Fruit fly (Drosophila melanogaster) whole organism, prepupa: Measurements from ENCODE around the gene Sk1.
A peak's percentile ranks its signal among the peaks of the same experiment; 100 is the strongest.

Experiments used
- Blimp-1 ChIP-seq: fragments of 200-800 bp; sonication (Bioruptor generic); optimal IDR thresholded peaks from 3 replicates; lab custom pipeline; 2017; ENCODE audit warnings: missing biosample characterization, missing genetic modification characterization, mild to moderate bottlenecking, moderate library complexity, missing genetic modification reagents
- CG10669 ChIP-seq: fragments of 200-800 bp; sonication (Bioruptor generic); optimal IDR thresholded peaks from 3 replicates; lab custom pipeline; 2018; ENCODE audit warnings: missing biosample characterization, mild to moderate bottlenecking, missing genetic modification characterization, moderate library complexity
- CG11762 ChIP-seq: fragments of 200-800 bp; sonication (Bioruptor generic); optimal IDR thresholded peaks from 3 replicates; lab custom pipeline; 2016; ENCODE audit warnings: missing biosample characterization, missing genetic modification characterization; ENCODE audit not compliant: insufficient read depth
- CG15336 ChIP-seq: fragments of 200-800 bp; sonication (Bioruptor generic); IDR thresholded peaks from 2 replicates; pipeline ENCODE4 v1.3.6; 2022; ENCODE audit warnings: missing biosample characterization, missing genetic modification characterization
- CG1621 ChIP-seq: fragments of 200-800 bp; sonication (Bioruptor generic); optimal IDR thresholded peaks from 3 replicates; lab custom pipeline; 2018; ENCODE audit warnings: missing biosample characterization, mild to moderate bottlenecking, missing genetic modification characterization
- CG16779 ChIP-seq: fragments of 200-800 bp; sonication (Bioruptor generic); optimal IDR thresholded peaks from 3 replicates; lab custom pipeline; 2017; ENCODE audit warnings: missing biosample characterization, mild to moderate bottlenecking, missing genetic modification characterization
- CG3032 ChIP-seq: fragments of 200-800 bp; optimal IDR thresholded peaks from 2 replicates; lab custom pipeline; 2019; ENCODE audit warnings: missing biosample characterization, mild to moderate bottlenecking, missing genetic modification characterization, moderate library complexity
- CG31627 ChIP-seq: fragments of 200-800 bp; sonication (Bioruptor generic); optimal IDR thresholded peaks from 3 replicates; lab custom pipeline; 2016; ENCODE audit warnings: missing biosample characterization, missing genetic modification characterization
- CG32006 ChIP-seq: fragments of 200-800 bp; sonication (Bioruptor generic); optimal IDR thresholded peaks from 3 replicates; lab custom pipeline; 2017; ENCODE audit warnings: missing biosample characterization, mild to moderate bottlenecking, missing genetic modification characterization
- CG3919 ChIP-seq: fragments of 200-800 bp; sonication (Bioruptor generic); optimal IDR thresholded peaks from 3 replicates; lab custom pipeline; 2016; ENCODE audit warnings: missing biosample characterization, missing genetic modification characterization
- CG4318 ChIP-seq: fragments of 200-800 bp; sonication (Bioruptor generic); optimal IDR thresholded peaks from 3 replicates; lab custom pipeline; 2017; ENCODE audit warnings: missing biosample characterization, mild to moderate bottlenecking, missing genetic modification characterization
- CG6792 ChIP-seq: fragments of 200-800 bp; sonication (Bioruptor generic); optimal IDR thresholded peaks from 3 replicates; lab custom pipeline; 2016; ENCODE audit warnings: missing biosample characterization, missing genetic modification characterization
- CG6808 ChIP-seq: fragments of 200-800 bp; sonication (Bioruptor generic); optimal IDR thresholded peaks from 3 replicates; lab custom pipeline; 2017; ENCODE audit warnings: missing biosample characterization, missing genetic modification characterization, mild to moderate bottlenecking, moderate library complexity, missing genetic modification reagents
- CG6854 ChIP-seq: fragments of 200-800 bp; sonication (Bioruptor generic); optimal IDR thresholded peaks from 2 replicates; lab custom pipeline; 2017; ENCODE audit warnings: missing biosample characterization, mild to moderate bottlenecking, missing genetic modification characterization
- CG8119 ChIP-seq: fragments of 200-800 bp; sonication (Bioruptor generic); IDR thresholded peaks from 3 replicates; pipeline ENCODE4 v1.3.6; 2022; ENCODE audit warnings: missing biosample characterization, missing genetic modification characterization
- CG8319 ChIP-seq: fragments of 200-800 bp; sonication (Bioruptor generic); optimal IDR thresholded peaks from 3 replicates; lab custom pipeline; 2016; ENCODE audit warnings: missing biosample characterization, missing genetic modification characterization
- CG8632 ChIP-seq: fragments of 200-800 bp; sonication (Bioruptor generic); optimal IDR thresholded peaks from 3 replicates; lab custom pipeline; 2016; ENCODE audit warnings: missing biosample characterization, missing genetic modification characterization
- Eip75B ChIP-seq: fragments of 200-800 bp; sonication (Bioruptor generic); optimal IDR thresholded peaks from 3 replicates; lab custom pipeline; 2016; ENCODE audit warnings: missing biosample characterization, missing genetic modification characterization
- Eip78C ChIP-seq: fragments of 200-800 bp; sonication (Bioruptor generic); peaks from one replicate; lab custom pipeline; 2016; ENCODE audit warnings: missing biosample characterization, missing genetic modification characterization
- Ets21C ChIP-seq: fragments of 200-800 bp; sonication (Bioruptor generic); optimal IDR thresholded peaks from 3 replicates; lab custom pipeline; 2016; ENCODE audit warnings: missing biosample characterization, missing genetic modification characterization
- Gug ChIP-seq: fragments of 200-800 bp; sonication (Bioruptor generic); IDR thresholded peaks from 2 replicates; pipeline ENCODE4 v1.3.6; 2022; ENCODE audit warnings: missing biosample characterization, missing genetic modification characterization
- Hr38 ChIP-seq: sonication (Bioruptor generic); optimal IDR thresholded peaks from 2 replicates; lab custom pipeline; 2016; ENCODE audit warnings: missing biosample characterization, missing genetic modification characterization
- Hr39 ChIP-seq: fragments of 200-800 bp; sonication (Bioruptor generic); optimal IDR thresholded peaks from 2 replicates; lab custom pipeline; 2016; ENCODE audit warnings: missing biosample characterization, missing genetic modification characterization
- Lpt ChIP-seq: fragments of 200-800 bp; sonication (Bioruptor generic); optimal IDR thresholded peaks from 3 replicates; lab custom pipeline; 2016; ENCODE audit warnings: missing biosample characterization, missing genetic modification characterization
- Met ChIP-seq: fragments of 200-800 bp; sonication (Bioruptor generic); optimal IDR thresholded peaks from 3 replicates; lab custom pipeline; 2016; ENCODE audit warnings: missing biosample characterization, missing genetic modification characterization
- OdsH ChIP-seq: fragments of 200-800 bp; sonication (Bioruptor generic); optimal IDR thresholded peaks from 3 replicates; lab custom pipeline; 2016; ENCODE audit warnings: missing biosample characterization, missing genetic modification characterization
- Smox ChIP-seq: fragments of 200-800 bp; sonication (Bioruptor generic); optimal IDR thresholded peaks from 3 replicates; lab custom pipeline; 2016; ENCODE audit warnings: missing biosample characterization, missing genetic modification characterization
- Sox14 ChIP-seq: fragments of 200-800 bp; sonication (Bioruptor generic); optimal IDR thresholded peaks from 3 replicates; lab custom pipeline; 2016; ENCODE audit warnings: missing biosample characterization, missing genetic modification characterization
- Sox15 ChIP-seq: fragments of 200-800 bp; sonication (Bioruptor generic); optimal IDR thresholded peaks from 3 replicates; lab custom pipeline; 2016; ENCODE audit warnings: missing biosample characterization, missing genetic modification characterization
- achi ChIP-seq: fragments of 200-800 bp; sonication (Bioruptor generic); optimal IDR thresholded peaks from 3 replicates; lab custom pipeline; 2016; ENCODE audit warnings: missing biosample characterization, missing genetic modification characterization
- acj6 ChIP-seq: fragments of 200-800 bp; sonication (Bioruptor generic); optimal IDR thresholded peaks from 3 replicates; lab custom pipeline; 2016; ENCODE audit warnings: missing biosample characterization, missing genetic modification characterization
- cyc ChIP-seq: fragments of 200-800 bp; sonication (Bioruptor generic); optimal IDR thresholded peaks from 3 replicates; lab custom pipeline; 2016; ENCODE audit warnings: missing biosample characterization, missing genetic modification characterization
- dsx ChIP-seq: fragments of 200-800 bp; optimal IDR thresholded peaks from 3 replicates; lab custom pipeline; 2019; ENCODE audit warnings: missing biosample characterization, mild to moderate bottlenecking, missing genetic modification characterization, moderate library complexity; ENCODE audit not compliant: poor library complexity, severe bottlenecking
- eg ChIP-seq: fragments of 200-800 bp; sonication (Bioruptor generic); IDR thresholded peaks from 3 replicates; pipeline ENCODE4 v1.3.6; 2022; ENCODE audit warnings: missing biosample characterization, missing genetic modification characterization
- esn ChIP-seq: fragments of 200-800 bp; sonication (Bioruptor generic); optimal IDR thresholded peaks from 2 replicates; lab custom pipeline; 2016; ENCODE audit warnings: missing biosample characterization, mild to moderate bottlenecking, missing genetic modification characterization, moderate library complexity
- fkh ChIP-seq: fragments of 200-800 bp; sonication (Bioruptor generic); optimal IDR thresholded peaks from 3 replicates; lab custom pipeline; 2017; ENCODE audit warnings: missing biosample characterization, mild to moderate bottlenecking, missing genetic modification characterization, moderate library complexity
- lz ChIP-seq: fragments of 200-800 bp; sonication (Bioruptor generic); optimal IDR thresholded peaks from 3 replicates; lab custom pipeline; 2016; ENCODE audit warnings: missing biosample characterization, missing genetic modification characterization
- pdm3 ChIP-seq: fragments of 200-800 bp; sonication (Bioruptor generic); optimal IDR thresholded peaks from 3 replicates; lab custom pipeline; 2016; ENCODE audit warnings: missing biosample characterization, missing genetic modification characterization
- spab ChIP-seq: fragments of 200-800 bp; sonication (Bioruptor generic); optimal IDR thresholded peaks from 2 replicates; lab custom pipeline; 2017; ENCODE audit warnings: missing biosample characterization, mild to moderate bottlenecking, missing genetic modification characterization, missing genetic modification reagents
- ss ChIP-seq, 2 experiments: fragments of 200-800 bp; sonication (Bioruptor generic); optimal IDR thresholded peaks; 2 replicates in 1 of 2; 3 replicates in 1 of 2; lab custom pipeline; 2017 to 2018; ENCODE audit warnings: mild to moderate bottlenecking in 2 of 2, missing biosample characterization in 2 of 2, missing genetic modification characterization in 2 of 2, moderate library complexity in 1 of 2
- svp ChIP-seq: fragments of 200-800 bp; sonication (Bioruptor generic); peaks from one replicate; lab custom pipeline; 2016; ENCODE audit warnings: missing biosample characterization, missing genetic modification characterization
- vri ChIP-seq: fragments of 200-800 bp; sonication (Bioruptor generic); optimal IDR thresholded peaks from 3 replicates; lab custom pipeline; 2016; ENCODE audit warnings: missing biosample characterization, mild to moderate bottlenecking, missing genetic modification characterization

Sk1 gene

DNA sequence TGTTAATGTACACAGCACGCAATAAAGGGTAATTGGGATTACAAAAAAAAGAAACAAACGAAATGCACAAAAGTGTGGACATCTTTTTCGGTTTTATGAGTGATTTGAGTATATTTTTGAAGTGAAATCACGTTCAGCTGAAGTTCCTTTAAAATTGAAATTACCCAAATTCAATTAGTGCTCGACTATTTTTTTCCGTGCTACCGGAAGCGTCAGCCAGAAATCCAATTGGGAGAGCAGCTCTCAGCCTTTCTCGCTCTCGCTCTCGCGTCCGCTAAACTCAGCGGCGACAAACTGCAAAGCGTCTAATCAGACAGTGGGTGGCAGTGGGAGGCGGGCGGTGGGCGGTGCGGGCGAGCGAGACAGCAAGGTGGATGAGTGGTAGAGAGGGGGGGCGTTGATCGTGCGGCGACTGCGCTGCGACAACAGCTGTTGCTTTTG is 19.0 kb upstream of the Sk1 start (continued):
- TF ChIP-seq Hr38 (GFP tag; lab: Kevin White, UChicago), result no peak
- TF ChIP-seq OdsH, result peak; percentile 78
- peak; percentile 65 for TF ChIP-seq achi
- TF ChIP-seq CG15336, result peak; percentile 80
- peak; percentile 79 for TF ChIP-seq Sox14 (GFP tag; lab: Kevin White, UChicago)
- peak; percentile 87 for TF ChIP-seq Smox
- peak; percentile 45 for TF ChIP-seq Lpt
- no peak for TF ChIP-seq CG4318 (GFP tag; lab: Kevin White, UChicago)
- peak; percentile 78 for TF ChIP-seq Eip78C (GFP tag; lab: Kevin White, UChicago)
- peak; percentile 70 for TF ChIP-seq CG32006
- peak; percentile 93 for TF ChIP-seq CG31627 (GFP tag; lab: Kevin White, UChicago)
- peak; percentile 71 for TF ChIP-seq CG3919 (GFP tag; lab: Kevin White, UChicago)
- TF ChIP-seq eg (GFP tag; lab: Robert Waterston, UW), result peak; percentile 84
- peak; percentile 62 for TF ChIP-seq CG6854
- TF ChIP-seq esn (GFP tag; lab: Kevin White, UChicago), result peak; percentile 90

DNA sequence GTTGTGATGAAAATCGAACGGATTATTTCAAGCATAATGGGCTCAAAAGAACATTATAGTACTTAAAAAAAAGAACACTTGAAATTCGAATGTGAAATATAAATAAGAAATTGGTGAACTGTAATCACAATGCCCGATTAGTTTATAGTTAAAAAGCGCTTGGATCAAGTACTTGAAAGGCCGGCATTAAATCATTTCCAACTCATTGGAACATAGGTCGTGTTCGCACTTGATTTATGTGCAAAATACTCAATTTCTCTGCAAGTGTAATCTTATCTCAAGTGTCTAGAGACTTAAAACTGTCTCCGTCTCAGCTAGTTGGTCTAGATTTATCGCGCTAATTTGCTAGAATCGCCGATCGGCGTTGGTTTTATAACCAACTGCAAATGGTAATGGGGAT is 17.8 kb upstream of the Sk1 start:
- TF ChIP-seq CG8119 (no peak), Sox14 (GFP tag; lab: Kevin White, UChicago) (no peak), OdsH (no peak), spab (GFP tag; lab: Kevin White, UChicago) (no peak), CG16779 (no peak), Hr38 (GFP tag; lab: Kevin White, UChicago) (no peak)

DNA sequence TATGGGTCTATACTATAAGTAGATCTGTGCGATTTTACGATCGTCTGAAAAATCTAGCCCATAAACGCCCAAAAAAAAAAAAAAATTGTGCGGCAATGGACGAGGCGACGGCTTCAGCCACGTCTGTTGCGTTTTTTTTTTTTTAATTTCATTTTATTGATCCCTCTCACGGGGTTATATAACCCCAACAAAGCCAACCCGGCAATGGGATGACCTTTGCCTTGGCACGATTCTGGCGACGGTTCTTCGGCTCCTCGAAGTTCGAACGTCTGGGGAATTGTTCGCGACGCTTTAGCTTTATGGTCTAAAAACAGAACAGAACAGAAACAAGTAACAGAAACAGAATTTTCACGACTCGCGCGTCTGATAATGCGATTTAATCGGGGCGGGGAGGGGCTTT is 16.9 kb upstream of the Sk1 start:
- no peak for TF ChIP-seq CG1621 (tag; lab: Kevin White, UChicago)
- TF ChIP-seq vri, result peak; percentile 42
- TF ChIP-seq svp (GFP tag; lab: Kevin White, UChicago), result peak; percentile 68

DNA sequence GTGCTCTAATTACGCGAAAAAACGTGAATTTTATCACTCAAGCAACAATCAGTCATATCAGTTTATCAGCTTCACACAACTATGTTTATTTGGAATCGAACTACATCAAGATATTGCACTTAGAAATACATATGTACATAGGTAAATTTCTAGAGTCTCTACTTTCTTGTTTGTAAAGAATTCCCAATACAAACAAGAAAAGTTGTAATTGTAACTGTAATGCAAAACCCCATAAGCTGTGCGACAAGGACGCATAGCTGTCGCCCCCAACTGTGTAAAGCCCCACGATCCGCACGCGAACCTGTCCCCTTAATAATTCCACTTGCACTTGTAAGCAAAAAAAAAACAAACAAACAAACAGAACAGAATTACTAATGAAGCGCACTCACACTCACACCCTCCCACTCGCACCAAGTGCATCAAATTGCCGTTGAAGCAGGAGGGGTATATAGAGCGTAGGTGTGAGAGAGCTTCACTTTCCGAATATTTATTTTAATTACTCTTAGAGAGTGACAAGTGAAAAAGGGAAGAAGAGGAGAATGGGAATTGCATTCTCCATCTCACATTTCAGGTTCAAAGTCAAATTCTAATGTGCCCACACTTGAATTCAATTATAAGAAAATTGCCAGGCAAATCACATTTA is 16.3 kb upstream of the Sk1 start:
- TF ChIP-seq Eip78C (GFP tag; lab: Kevin White, UChicago), result peak; percentile 8
- TF ChIP-seq acj6 (GFP tag; lab: Kevin White, UChicago), result no peak
- no peak for TF ChIP-seq Eip75B (GFP tag; lab: Kevin White, UChicago)
- no peak for TF ChIP-seq achi
- no peak for TF ChIP-seq CG4318 (GFP tag; lab: Kevin White, UChicago)
- TF ChIP-seq pdm3 (GFP tag; lab: Kevin White, UChicago), result no peak
- TF ChIP-seq, all 60 proteins: peak for 1

DNA sequence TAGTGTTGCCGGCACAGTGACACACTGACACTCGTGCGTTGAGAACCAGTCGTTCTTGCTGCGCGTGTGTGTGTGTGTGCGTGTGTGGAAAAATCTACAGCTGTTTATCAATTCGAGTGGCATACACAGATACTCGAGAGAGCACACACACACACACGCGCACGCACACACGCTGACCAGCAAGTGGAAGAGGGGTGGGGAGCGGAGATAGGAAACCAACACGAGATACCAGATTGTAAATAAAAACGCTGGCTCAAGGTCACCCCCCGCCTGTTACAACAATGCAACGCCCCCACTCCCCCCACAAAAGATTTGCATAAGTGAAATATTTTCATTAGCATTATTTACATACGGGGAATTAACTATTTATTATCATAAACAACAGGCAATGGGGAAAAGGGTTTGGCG is 15.1 kb upstream of the Sk1 start:
- TF ChIP-seq acj6 (GFP tag; lab: Kevin White, UChicago) (no peak), Met (GFP tag; lab: Kevin White, UChicago) (peak; percentile 9), CG10669 (GFP tag; lab: Kevin White, UChicago) (no peak), CG8319 (no peak), vri (peak; percentile 30), Sox15 (GFP tag; lab: Kevin White, UChicago) (no peak), Ets21C (GFP tag; lab: Kevin White, UChicago) (no peak), CG6792 (GFP tag; lab: Kevin White, UChicago) (peak; percentile 12), CG8632 (peak; percentile 34), Hr39 (GFP tag; lab: Kevin White, UChicago) (peak; percentile 23), fkh (peak; percentile 97), Smox (no peak), CG3032 (tag; lab: Kevin White, UChicago) (no peak), Eip75B (GFP tag; lab: Kevin White, UChicago) (peak; percentile 8), Blimp-1 (GFP tag; lab: Kevin White, UChicago) (no peak), eg (GFP tag; lab: Robert Waterston, UW) (no peak), dsx (GFP tag; lab: Kevin White, UChicago) (no peak), Hr38 (GFP tag; lab: Kevin White, UChicago) (no peak), cyc (no peak), ss (GFP tag; optimal IDR thresholded peaks at IDR 0.05; lab: Kevin White, UChicago) (no peak), Gug (GFP tag; lab: Robert Waterston, UW) (no peak), CG11762 (GFP tag; lab: Kevin White, UChicago) (no peak), lz (no peak), CG4318 (GFP tag; lab: Kevin White, UChicago) (no peak), CG3919 (GFP tag; lab: Kevin White, UChicago) (no peak), svp (GFP tag; lab: Kevin White, UChicago) (peak; percentile 86), pdm3 (GFP tag; lab: Kevin White, UChicago) (no peak), CG6808 (GFP tag; lab: Kevin White, UChicago) (no peak)
